Fruit fly (Drosophila melanogaster) whole organism, adult: ENCODE results near the gene E23.
A peak's percentile ranks its signal among the peaks of the same experiment; 100 is the strongest.

Source experiments
- CG11617 ChIP-seq: fragments of 200-800 bp; sonication (Bioruptor generic); optimal IDR thresholded peaks from 2 replicates; lab custom pipeline; 2017; ENCODE audit warnings: mild to moderate bottlenecking, missing biosample characterization, missing genetic modification reagents, missing genetic modification characterization
- CG12768 ChIP-seq: fragments of 200-800 bp; sonication (Bioruptor generic); optimal IDR thresholded peaks from 2 replicates; lab custom pipeline; 2017; ENCODE audit warnings: missing biosample characterization, missing genetic modification characterization, mild to moderate bottlenecking, moderate library complexity, missing genetic modification reagents
- CG14711 ChIP-seq: fragments of 200-800 bp; sonication (Bioruptor generic); optimal IDR thresholded peaks from 2 replicates; lab custom pipeline; 2018; ENCODE audit warnings: missing biosample characterization, mild to moderate bottlenecking, missing genetic modification characterization, moderate library complexity
- CG1620 ChIP-seq: fragments of 200-800 bp; sonication (Bioruptor generic); optimal IDR thresholded peaks from 2 replicates; lab custom pipeline; 2016; ENCODE audit warnings: missing biosample characterization, missing genetic modification characterization
- CG33017 ChIP-seq: fragments of 200-800 bp; sonication (Bioruptor generic); optimal IDR thresholded peaks from 2 replicates; lab custom pipeline; 2018; ENCODE audit warnings: missing biosample characterization, mild to moderate bottlenecking, missing genetic modification characterization, moderate library complexity
- CG5204 ChIP-seq: fragments of 200-800 bp; sonication (Bioruptor generic); optimal IDR thresholded peaks from 2 replicates; lab custom pipeline; 2016; ENCODE audit warnings: missing biosample characterization, missing genetic modification characterization
- CG7045 ChIP-seq: fragments of 200-800 bp; sonication (Bioruptor generic); optimal IDR thresholded peaks from 2 replicates; lab custom pipeline; 2017; ENCODE audit warnings: missing biosample characterization, mild to moderate bottlenecking, missing genetic modification characterization
- CG7101 ChIP-seq: fragments of 200-800 bp; sonication (Bioruptor generic); optimal IDR thresholded peaks from 2 replicates; lab custom pipeline; 2018; ENCODE audit warnings: missing biosample characterization, mild to moderate bottlenecking, missing genetic modification characterization, moderate library complexity
- Clk ChIP-seq: fragments of 200-800 bp; sonication (Bioruptor generic); optimal IDR thresholded peaks from 2 replicates; lab custom pipeline; 2017; ENCODE audit warnings: missing biosample characterization, missing genetic modification characterization
- Crg-1 ChIP-seq: fragments of 200-800 bp; sonication (Bioruptor generic); optimal IDR thresholded peaks from 2 replicates; lab custom pipeline; 2016; ENCODE audit warnings: missing biosample characterization, missing genetic modification characterization
- Hr96 ChIP-seq: fragments of 200-800 bp; sonication (Bioruptor generic); optimal IDR thresholded peaks from 2 replicates; lab custom pipeline; 2016; ENCODE audit warnings: missing biosample characterization, missing genetic modification characterization
- Mnt ChIP-seq: fragments of 200-800 bp; sonication (Bioruptor generic); optimal IDR thresholded peaks from 2 replicates; lab custom pipeline; 2016; ENCODE audit warnings: missing biosample characterization, mild to moderate bottlenecking, missing genetic modification characterization
- bab1 ChIP-seq: fragments of 200-800 bp; sonication (Bioruptor generic); optimal IDR thresholded peaks from 3 replicates; lab custom pipeline; 2019; ENCODE audit warnings: missing biosample characterization, mild to moderate bottlenecking, missing genetic modification characterization, moderate library complexity
- cic ChIP-seq: fragments of 200-800 bp; sonication (Bioruptor generic); optimal IDR thresholded peaks from 2 replicates; lab custom pipeline; 2017; ENCODE audit warnings: missing biosample characterization, mild to moderate bottlenecking, missing genetic modification characterization, moderate library complexity
- kay ChIP-seq: fragments of 200-800 bp; sonication (Bioruptor generic); peaks from one replicate; lab custom pipeline; 2016; ENCODE audit warnings: missing biosample characterization, missing genetic modification characterization, borderline replicate concordance
- ovo ChIP-seq: fragments of 200-800 bp; sonication (Bioruptor generic); optimal IDR thresholded peaks from 2 replicates; lab custom pipeline; 2016; ENCODE audit warnings: missing biosample characterization, missing genetic modification characterization
- pad ChIP-seq: fragments of 200-800 bp; sonication (Bioruptor generic); optimal IDR thresholded peaks from 3 replicates; lab custom pipeline; 2017; ENCODE audit warnings: missing biosample characterization, missing genetic modification characterization, mild to moderate bottlenecking, moderate library complexity, missing genetic modification reagents
- tj ChIP-seq: fragments of 200-800 bp; sonication (Bioruptor generic); optimal IDR thresholded peaks from 3 replicates; lab custom pipeline; 2017; ENCODE audit warnings: missing biosample characterization, mild to moderate bottlenecking, missing genetic modification characterization, moderate library complexity
- toe ChIP-seq: fragments of 200-800 bp; sonication (Bioruptor generic); optimal IDR thresholded peaks from 2 replicates; lab custom pipeline; 2016; ENCODE audit warnings: missing biosample characterization, missing genetic modification characterization

E23 gene

DNA sequence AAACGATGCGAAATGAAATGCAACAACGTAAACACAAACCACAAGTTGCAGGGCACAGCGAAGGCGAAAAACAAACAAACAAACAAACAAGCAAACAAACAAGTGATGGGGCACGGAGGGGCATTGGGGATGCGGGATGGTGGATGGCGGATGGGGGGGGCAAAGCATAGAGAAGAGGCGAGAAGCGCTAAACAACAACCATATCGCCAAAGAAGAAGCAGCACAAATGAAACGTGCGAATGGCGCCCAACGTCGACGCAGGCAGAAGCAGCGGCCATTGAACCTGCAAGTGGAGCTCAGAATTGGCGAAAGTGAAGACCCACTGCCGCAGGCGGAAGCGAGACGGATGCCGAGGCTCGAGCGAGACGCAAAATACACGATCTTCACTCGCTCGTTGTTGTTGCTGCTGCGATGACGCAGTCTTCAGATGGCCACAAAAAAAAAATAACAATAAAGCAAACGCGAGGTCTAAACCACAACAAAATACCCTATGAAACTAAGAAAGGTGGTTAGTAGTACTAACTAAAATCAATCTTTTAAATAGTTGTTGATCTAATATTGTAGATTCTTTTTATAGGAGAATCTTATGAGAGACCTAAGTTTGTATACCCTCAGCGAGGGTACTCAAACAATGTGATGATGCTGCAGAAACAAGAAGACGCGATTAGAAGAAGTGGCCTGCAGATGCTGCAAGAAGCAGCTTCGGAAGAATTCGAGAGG, 8.7 kb downstream of the E23 start:
- TF ChIP-seq pad (GFP tag; lab: Kevin White, UChicago) = no peak
- TF ChIP-seq tj (GFP tag; lab: Kevin White, UChicago) = peak; percentile 66

DNA sequence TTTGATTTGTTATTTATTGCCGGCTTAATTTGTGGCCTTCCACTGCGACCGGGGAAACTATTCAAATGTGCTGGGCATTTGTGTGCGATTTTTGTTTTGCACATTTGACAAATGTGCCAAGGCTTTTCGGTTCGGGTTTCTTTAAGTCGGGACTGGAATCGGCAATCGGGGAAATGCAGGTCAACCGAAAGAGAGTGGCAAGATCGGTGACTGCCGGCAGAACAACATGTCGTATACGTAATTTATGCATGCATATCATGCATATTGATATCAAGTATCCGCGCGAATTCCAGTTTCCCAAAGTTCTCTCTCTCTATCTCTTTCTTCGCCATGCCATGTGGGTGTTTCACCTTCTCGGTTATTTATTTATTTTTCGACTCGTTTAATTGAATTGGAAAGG, 12.3 kb downstream of the E23 start:
- TF ChIP-seq kay (GFP tag; lab: Kevin White, UChicago) (no peak), toe (GFP tag; lab: Kevin White, UChicago) (no peak), CG1620 (GFP tag; lab: Kevin White, UChicago) (no peak)

DNA sequence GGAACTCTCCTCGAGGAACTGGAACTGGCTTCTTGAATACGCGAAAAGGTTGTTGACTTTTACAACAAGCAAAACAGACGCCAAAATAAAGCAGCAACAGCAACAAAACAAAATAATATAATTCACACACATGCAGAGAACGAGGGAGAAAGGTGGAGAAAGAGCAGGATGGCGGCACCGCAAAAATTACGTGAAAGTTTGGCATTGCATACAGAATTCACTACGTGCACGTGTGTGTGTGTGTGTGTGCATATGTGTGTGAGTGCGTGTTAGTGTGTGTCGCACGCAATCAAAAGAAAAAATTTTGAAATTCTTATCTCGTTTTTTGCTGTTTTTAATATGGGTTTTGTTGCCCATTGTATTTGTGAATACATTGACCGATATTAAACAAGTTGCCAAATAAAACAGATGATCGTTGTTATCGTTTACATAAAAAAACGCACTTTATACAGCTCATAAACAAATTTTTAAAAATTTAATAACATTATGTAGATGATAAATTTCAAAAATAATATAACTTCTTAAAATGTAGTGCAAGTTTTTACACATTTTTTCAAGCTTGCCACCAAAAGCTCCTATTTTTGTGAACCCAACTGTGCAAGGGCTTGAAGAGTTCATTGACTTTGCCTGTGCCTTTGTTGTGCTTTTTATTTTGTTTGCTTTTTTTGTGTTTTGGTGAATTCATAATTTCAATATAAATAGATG, 13.2 kb downstream of the E23 start:
- TF ChIP-seq CG7101 (no peak), CG12768 (GFP tag; lab: Kevin White, UChicago) (no peak), Crg-1 (GFP tag; lab: Kevin White, UChicago) (no peak), bab1 (GFP tag; lab: Kevin White, UChicago) (no peak), CG33017 (tag; lab: Kevin White, UChicago) (no peak), CG11617 (GFP tag; lab: Kevin White, UChicago) (no peak), cic (GFP tag; lab: Kevin White, UChicago) (no peak), CG14711 (tag; lab: Kevin White, UChicago) (no peak), CG5204 (no peak), Clk (GFP tag; lab: Kevin White, UChicago) (no peak), ovo (GFP tag; lab: Kevin White, UChicago) (no peak), pad (GFP tag; lab: Kevin White, UChicago) (no peak), CG7045 (GFP tag; lab: Kevin White, UChicago) (no peak)

DNA sequence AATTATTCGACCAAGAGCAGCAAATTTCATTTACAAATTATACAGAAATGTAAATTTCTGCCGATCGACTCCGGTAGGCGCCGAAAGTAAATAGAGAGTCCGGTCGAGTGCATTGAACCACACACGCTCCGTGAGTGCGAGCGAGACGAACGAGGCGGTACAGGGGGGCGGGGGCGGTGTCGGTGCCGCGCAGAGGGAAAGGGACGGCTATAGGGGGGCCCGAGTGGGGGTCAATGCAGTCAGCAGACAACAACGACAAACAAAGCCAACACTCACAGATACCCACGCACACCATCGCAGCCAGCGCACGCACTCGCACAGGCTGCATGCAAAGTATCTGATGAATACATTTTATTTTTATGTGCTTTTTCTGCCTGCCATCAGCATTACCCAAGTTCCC, 15.2 kb downstream of the E23 start:
- TF ChIP-seq CG1620 (GFP tag; lab: Kevin White, UChicago) (no peak), Crg-1 (GFP tag; lab: Kevin White, UChicago) (no peak), cic (GFP tag; lab: Kevin White, UChicago) (no peak), CG11617 (GFP tag; lab: Kevin White, UChicago) (no peak), toe (GFP tag; lab: Kevin White, UChicago) (no peak), CG7045 (GFP tag; lab: Kevin White, UChicago) (no peak), CG5204 (no peak), CG14711 (tag; lab: Kevin White, UChicago) (no peak), tj (GFP tag; lab: Kevin White, UChicago) (no peak), Hr96 (GFP tag; lab: Kevin White, UChicago) (no peak)

DNA sequence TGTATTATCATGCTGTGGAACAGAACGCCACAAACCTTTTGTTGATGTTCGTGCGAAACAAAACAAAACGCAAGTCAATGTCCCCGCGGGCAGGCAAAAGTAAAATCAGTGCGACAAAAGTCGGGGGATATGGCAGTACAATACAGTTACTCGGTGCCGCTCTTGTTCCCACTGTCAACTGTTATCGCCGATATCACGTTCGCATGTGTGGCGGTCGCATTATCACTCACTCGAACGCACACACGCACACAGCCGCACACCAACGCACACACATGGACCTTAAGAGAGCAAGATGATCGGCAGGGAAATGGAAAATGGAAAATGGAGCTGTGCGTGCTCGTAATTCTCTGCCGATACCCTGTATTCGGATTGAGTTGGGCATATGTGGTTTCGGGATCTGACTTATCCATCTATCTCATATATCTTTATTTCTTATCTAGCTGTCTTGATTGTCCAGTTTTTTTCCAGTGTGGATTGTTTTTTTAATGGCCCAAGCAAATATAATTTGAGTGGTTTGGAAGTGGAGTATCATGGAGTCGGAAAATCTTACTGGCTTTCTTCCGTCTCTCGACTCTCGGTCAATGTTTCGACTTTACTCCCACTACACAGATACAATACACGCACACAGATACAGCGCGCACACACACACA, 15.9 kb downstream of the E23 start:
- no peak for TF ChIP-seq CG1620 (GFP tag; lab: Kevin White, UChicago)
- no peak for TF ChIP-seq ovo (GFP tag; lab: Kevin White, UChicago)
- no peak for TF ChIP-seq CG14711 (tag; lab: Kevin White, UChicago)
- TF ChIP-seq Mnt (GFP tag; lab: Kevin White, UChicago) = no peak
- TF ChIP-seq Hr96 (GFP tag; lab: Kevin White, UChicago) = no peak
- TF ChIP-seq tj (GFP tag; lab: Kevin White, UChicago) = no peak

DNA sequence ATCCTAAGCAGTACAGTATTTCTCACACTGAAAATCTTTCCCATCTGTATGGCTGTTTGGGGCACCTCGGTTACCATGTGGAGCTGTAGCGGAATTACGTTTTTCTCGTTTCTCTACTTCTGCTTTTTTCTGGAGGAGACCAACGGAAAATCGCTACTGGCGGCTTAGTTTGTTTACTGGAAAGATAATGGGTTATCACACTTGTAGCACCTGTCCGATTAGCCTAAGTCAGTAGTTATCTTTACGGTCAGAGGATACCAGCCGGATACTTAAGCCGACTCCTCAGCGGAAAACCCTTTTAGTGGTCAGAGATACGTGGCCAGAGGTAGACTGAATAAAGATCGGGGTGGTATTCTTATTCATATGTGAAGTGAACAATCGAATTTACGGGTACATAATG, 22.1 kb downstream of the E23 start, which contains the start of gene CG15408:
Gene CG15408 (plus strand): TSS at position 301 of the 400 bp plus-strand sequence.
- TF ChIP-seq kay (GFP tag; lab: Kevin White, UChicago) (no peak), Hr96 (GFP tag; lab: Kevin White, UChicago) (no peak), cic (GFP tag; lab: Kevin White, UChicago) (no peak), Mnt (GFP tag; lab: Kevin White, UChicago) (no peak), CG33017 (tag; lab: Kevin White, UChicago) (no peak), CG5204 (no peak), CG11617 (GFP tag; lab: Kevin White, UChicago) (no peak), ovo (GFP tag; lab: Kevin White, UChicago) (no peak), bab1 (GFP tag; lab: Kevin White, UChicago) (no peak), CG14711 (tag; lab: Kevin White, UChicago) (no peak), toe (GFP tag; lab: Kevin White, UChicago) (no peak)

DNA sequence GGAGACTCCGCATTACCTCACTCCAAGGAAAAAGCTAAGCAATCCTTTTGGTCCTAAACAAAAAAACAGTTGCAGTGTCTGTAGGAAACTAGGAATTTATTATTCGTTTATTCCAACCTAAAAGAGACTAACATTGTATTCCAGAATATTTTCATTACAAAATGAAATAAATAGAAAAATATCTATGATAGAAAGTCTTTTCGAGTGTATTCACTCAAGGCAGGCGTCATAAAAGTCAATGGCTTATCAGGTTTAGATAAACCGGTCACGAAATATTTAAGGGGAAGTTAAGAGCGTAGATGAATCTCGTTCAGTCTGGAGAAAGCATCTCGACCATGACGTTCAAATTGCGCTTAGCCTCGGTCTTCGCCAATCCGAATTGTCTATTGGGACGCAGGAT, 24.0 kb downstream of the E23 start, which contains the start of gene CG3285:
Gene CG3285 (plus strand): TSS at position 301 of the 400 bp plus-strand sequence.
- no peak for TF ChIP-seq bab1 (GFP tag; lab: Kevin White, UChicago)
- TF ChIP-seq CG33017 (tag; lab: Kevin White, UChicago) = no peak
- TF ChIP-seq CG7045 (GFP tag; lab: Kevin White, UChicago) = no peak
- no peak for TF ChIP-seq kay (GFP tag; lab: Kevin White, UChicago)
- no peak for TF ChIP-seq Hr96 (GFP tag; lab: Kevin White, UChicago)
- no peak for TF ChIP-seq ovo (GFP tag; lab: Kevin White, UChicago)
- no peak for TF ChIP-seq Crg-1 (GFP tag; lab: Kevin White, UChicago)
- no peak for TF ChIP-seq Mnt (GFP tag; lab: Kevin White, UChicago)
- TF ChIP-seq CG11617 (GFP tag; lab: Kevin White, UChicago) = no peak
- no peak for TF ChIP-seq CG5204
- TF ChIP-seq CG14711 (tag; lab: Kevin White, UChicago) = no peak
- TF ChIP-seq CG12768 (GFP tag; lab: Kevin White, UChicago) = no peak
- no peak for TF ChIP-seq Clk (GFP tag; lab: Kevin White, UChicago)
- TF ChIP-seq cic (GFP tag; lab: Kevin White, UChicago) = no peak
- TF ChIP-seq CG1620 (GFP tag; lab: Kevin White, UChicago) = no peak
- TF ChIP-seq toe (GFP tag; lab: Kevin White, UChicago) = no peak
